Worm (Caenorhabditis elegans) whole organism, L4 larva: Measurements from ENCODE around the gene T06D8.10.

Experiments used
- F26F4.8 ChIP-seq: fragments of 200-800 bp; sonication (Bioruptor generic); conservative IDR thresholded peaks from 2 replicates; pipeline ENCODE4 v1.3.6; 2022; ENCODE audit warnings: missing genetic modification characterization, missing compliant biosample characterization
- F37D6.2 ChIP-seq: sonication (generic microtip); optimal IDR thresholded peaks from 2 replicates; lab custom pipeline; 2016; ENCODE audit warnings: mild to moderate bottlenecking, missing genetic modification characterization, missing compliant biosample characterization
- F49E8.2 ChIP-seq: sonication (generic microtip); optimal IDR thresholded peaks from 2 replicates; lab custom pipeline; 2016; ENCODE audit warnings: missing compliant biosample characterization, mild to moderate bottlenecking, missing genetic modification characterization, borderline replicate concordance
- T26A8.4 ChIP-seq: fragments of 200-800 bp; sonication (Bioruptor generic); IDR thresholded peaks from 2 replicates; pipeline ENCODE4 v1.3.6; 2022; ENCODE audit warnings: missing genetic modification characterization, missing compliant biosample characterization
- Y105C5A.15 ChIP-seq: fragments of 200-800 bp; sonication (Bioruptor generic); IDR thresholded peaks from 2 replicates; pipeline ENCODE4 v1.3.6; 2022; ENCODE audit warnings: missing genetic modification characterization, missing compliant biosample characterization
- ZK337.2 ChIP-seq: fragments of 200-800 bp; sonication (Bioruptor generic); IDR thresholded peaks from 2 replicates; pipeline ENCODE4 v1.3.6; 2022; ENCODE audit warnings: missing genetic modification reagents, missing genetic modification characterization, missing compliant biosample characterization
- aha-1 ChIP-seq: fragments of 150-350 bp; peaks from one replicate; lab custom pipeline; 2014; ENCODE audit warnings: missing biosample characterization, missing genetic modification characterization
- arid-1 ChIP-seq: fragments of 200-800 bp; sonication (Bioruptor generic); conservative IDR thresholded peaks from 2 replicates; pipeline ENCODE4 v1.3.6; 2022; ENCODE audit warnings: missing genetic modification reagents, missing genetic modification characterization, missing compliant biosample characterization
- attf-4 ChIP-seq: sonication (generic microtip); optimal IDR thresholded peaks from 3 replicates; lab custom pipeline; 2017; ENCODE audit warnings: missing biosample characterization, missing genetic modification characterization
- ceh-20 ChIP-seq: fragments of 200-800 bp; sonication (Bioruptor generic); IDR thresholded peaks from 2 replicates; pipeline ENCODE4 v1.3.6; 2022; ENCODE audit warnings: missing genetic modification reagents, missing genetic modification characterization, missing compliant biosample characterization
- ceh-28 ChIP-seq: fragments of 150-350 bp; optimal IDR thresholded peaks from 2 replicates; lab custom pipeline; 2014; ENCODE audit warnings: missing biosample characterization, missing genetic modification reagents, missing genetic modification characterization
- ceh-44 ChIP-seq: fragments of 200-800 bp; sonication (Bioruptor generic); IDR thresholded peaks from 2 replicates; pipeline ENCODE4 v1.3.6; 2022; ENCODE audit warnings: missing genetic modification reagents, missing genetic modification characterization, missing compliant biosample characterization
- ceh-62 ChIP-seq: sonication (generic microtip); optimal IDR thresholded peaks from 2 replicates; lab custom pipeline; 2017; ENCODE audit warnings: missing biosample characterization, missing genetic modification characterization
- ces-1 ChIP-seq: fragments of 150-350 bp; sonication (generic microtip); optimal IDR thresholded peaks from 4 replicates; lab custom pipeline; 2014; ENCODE audit warnings: missing biosample characterization, missing genetic modification reagents, missing genetic modification characterization
- cey-2 ChIP-seq: sonication (generic microtip); optimal IDR thresholded peaks from 3 replicates; lab custom pipeline; 2017; ENCODE audit warnings: missing genetic modification characterization, mild to moderate bottlenecking, missing compliant biosample characterization, antibody characterized with exemption, borderline replicate concordance; ENCODE audit not compliant: insufficient read depth
- ctbp-1 ChIP-seq: fragments of 200-800 bp; sonication (Bioruptor generic); IDR thresholded peaks from 2 replicates; pipeline ENCODE4 v1.3.6; 2022; ENCODE audit warnings: missing genetic modification reagents, missing genetic modification characterization, missing compliant biosample characterization
- daf-12 ChIP-seq: fragments of 150-350 bp; optimal IDR thresholded peaks from 2 replicates; lab custom pipeline; 2014; ENCODE audit warnings: missing biosample characterization, missing genetic modification reagents, missing genetic modification characterization
- daf-19 ChIP-seq: fragments of 200-800 bp; sonication (Bioruptor generic); conservative IDR thresholded peaks from 2 replicates; pipeline ENCODE4 v1.3.6; 2022; ENCODE audit warnings: missing genetic modification characterization, missing compliant biosample characterization
- dmd-8 ChIP-seq: fragments of 200-800 bp; sonication (Bioruptor generic); IDR thresholded peaks from 2 replicates; pipeline ENCODE4 v1.3.6; 2022; ENCODE audit warnings: missing genetic modification characterization, missing compliant biosample characterization
- dve-1 ChIP-seq: sonication (generic microtip); optimal IDR thresholded peaks from 2 replicates; lab custom pipeline; 2017; ENCODE audit warnings: antibody characterized with exemption, mild to moderate bottlenecking, missing genetic modification characterization, missing compliant biosample characterization; ENCODE audit not compliant: insufficient read depth
- egl-27 ChIP-seq: sonication (generic microtip); optimal IDR thresholded peaks from 3 replicates; lab custom pipeline; 2017; ENCODE audit warnings: missing biosample characterization, missing genetic modification reagents, missing genetic modification characterization
- gei-8 ChIP-seq: fragments of 200-800 bp; sonication (Bioruptor generic); optimal IDR thresholded peaks from 2 replicates; lab custom pipeline; 2018; ENCODE audit warnings: mild to moderate bottlenecking, missing genetic modification characterization, missing compliant biosample characterization
- hlh-30 ChIP-seq: sonication (generic microtip); optimal IDR thresholded peaks from 2 replicates; lab custom pipeline; 2017; ENCODE audit warnings: antibody characterized with exemption, mild to moderate bottlenecking, missing genetic modification characterization, missing compliant biosample characterization; ENCODE audit not compliant: insufficient read depth
- hmg-1.1 ChIP-seq: fragments of 200-800 bp; sonication (Bioruptor generic); IDR thresholded peaks from 2 replicates; pipeline ENCODE4 v1.3.6; 2022; ENCODE audit warnings: missing genetic modification reagents, missing genetic modification characterization, missing compliant biosample characterization
- lin-15B ChIP-seq: fragments of 150-350 bp; sonication (generic microtip); optimal IDR thresholded peaks from 3 replicates; lab custom pipeline; 2014; ENCODE audit warnings: missing biosample characterization, missing genetic modification characterization
- lin-29 ChIP-seq: fragments of 200-800 bp; sonication (Bioruptor generic); IDR thresholded peaks from 2 replicates; pipeline ENCODE4 v1.3.6; 2022; ENCODE audit warnings: missing genetic modification reagents, missing genetic modification characterization, missing compliant biosample characterization
- lir-3 ChIP-seq: sonication (generic microtip); optimal IDR thresholded peaks from 2 replicates; lab custom pipeline; 2016; ENCODE audit warnings: mild to moderate bottlenecking, missing genetic modification characterization, missing compliant biosample characterization
- lsy-2 ChIP-seq, 2 experiments: fragments of 150-350 bp in 1 of 2; sonication (generic microtip) in 1 of 2; optimal IDR thresholded peaks; 2 replicates each; lab custom pipeline; 2014 to 2017; ENCODE audit warnings: missing biosample characterization in 2 of 2, missing genetic modification characterization in 2 of 2
- mep-1 ChIP-seq: fragments of 150-350 bp; sonication (generic microtip); optimal IDR thresholded peaks from 3 replicates; lab custom pipeline; 2014; ENCODE audit warnings: missing biosample characterization, missing genetic modification characterization
- mes-2 ChIP-seq: sonication (generic microtip); optimal IDR thresholded peaks from 2 replicates; lab custom pipeline; 2016; ENCODE audit warnings: missing genotype, mild to moderate bottlenecking, missing genetic modification characterization, missing compliant biosample characterization; ENCODE audit not compliant: poor library complexity, severe bottlenecking
- mxl-2 ChIP-seq: fragments of 200-800 bp; sonication (Bioruptor generic); conservative IDR thresholded peaks from 2 replicates; pipeline ENCODE4 v1.3.6; 2022; ENCODE audit warnings: missing genetic modification reagents, missing genetic modification characterization, missing compliant biosample characterization
- mxl-3 ChIP-seq: fragments of 200-800 bp; sonication (Bioruptor generic); optimal IDR thresholded peaks from 2 replicates; lab custom pipeline; 2018; ENCODE audit warnings: mild to moderate bottlenecking, missing genetic modification characterization, missing compliant biosample characterization
- nhr-102 ChIP-seq: sonication (generic microtip); optimal IDR thresholded peaks from 2 replicates; lab custom pipeline; 2016; ENCODE audit warnings: mild to moderate bottlenecking, missing genetic modification characterization, moderate library complexity, missing compliant biosample characterization
- nhr-11 ChIP-seq: fragments of 150-350 bp; optimal IDR thresholded peaks from 2 replicates; lab custom pipeline; 2014; ENCODE audit warnings: missing biosample characterization, missing genetic modification characterization
- nhr-111 ChIP-seq: fragments of 200-800 bp; sonication (Bioruptor generic); optimal IDR thresholded peaks from 2 replicates; lab custom pipeline; 2018; ENCODE audit warnings: mild to moderate bottlenecking, missing genetic modification characterization, missing compliant biosample characterization
- nhr-28 ChIP-seq: fragments of 150-350 bp; optimal IDR thresholded peaks from 2 replicates; lab custom pipeline; 2014; ENCODE audit warnings: missing biosample characterization, missing genetic modification characterization
- nhr-48 ChIP-seq: sonication (generic microtip); optimal IDR thresholded peaks from 2 replicates; lab custom pipeline; 2016; ENCODE audit warnings: mild to moderate bottlenecking, missing genetic modification characterization, missing compliant biosample characterization
- nhr-6 ChIP-seq: fragments of 150-350 bp; optimal IDR thresholded peaks from 2 replicates; lab custom pipeline; 2014; ENCODE audit warnings: missing biosample characterization, missing genetic modification characterization
- nhr-77 ChIP-seq: fragments of 150-350 bp; optimal IDR thresholded peaks from 2 replicates; lab custom pipeline; 2014; ENCODE audit warnings: missing biosample characterization, missing genetic modification characterization
- php-3 ChIP-seq: fragments of 200-800 bp; sonication (Bioruptor generic); IDR thresholded peaks from 2 replicates; pipeline ENCODE4 v1.3.6; 2022; ENCODE audit warnings: missing genetic modification reagents, missing genetic modification characterization, missing compliant biosample characterization
- saeg-2 ChIP-seq: fragments of 200-800 bp; sonication (Bioruptor generic); IDR thresholded peaks from 2 replicates; pipeline ENCODE4 v1.3.6; 2022; ENCODE audit warnings: missing genetic modification reagents, missing genetic modification characterization, missing compliant biosample characterization
- snpc-1.2 ChIP-seq: fragments of 200-800 bp; sonication (Bioruptor generic); IDR thresholded peaks from 2 replicates; pipeline ENCODE4 v1.3.6; 2022; ENCODE audit warnings: missing genetic modification reagents, missing genetic modification characterization, missing compliant biosample characterization
- spr-1 ChIP-seq: sonication (generic microtip); optimal IDR thresholded peaks from 2 replicates; lab custom pipeline; 2016; ENCODE audit warnings: mild to moderate bottlenecking, missing genetic modification characterization, missing compliant biosample characterization
- spr-3 ChIP-seq: fragments of 200-800 bp; sonication (Bioruptor generic); optimal IDR thresholded peaks from 2 replicates; lab custom pipeline; 2018; ENCODE audit warnings: mild to moderate bottlenecking, missing genetic modification characterization, missing compliant biosample characterization
- tag-97 ChIP-seq: fragments of 200-800 bp; sonication (Bioruptor generic); IDR thresholded peaks from 2 replicates; pipeline ENCODE4 v1.3.6; 2022; ENCODE audit warnings: missing genetic modification characterization, missing compliant biosample characterization
- tra-1 ChIP-seq: fragments of 200-800 bp; sonication (Bioruptor generic); IDR thresholded peaks from 2 replicates; pipeline ENCODE4 v1.3.6; 2022; ENCODE audit warnings: missing genetic modification reagents, missing genetic modification characterization, missing compliant biosample characterization
- unc-130 ChIP-seq: sonication (generic microtip); optimal IDR thresholded peaks from 2 replicates; lab custom pipeline; 2016; ENCODE audit warnings: missing genetic modification reagents, missing genetic modification characterization, missing compliant biosample characterization
- unc-39 ChIP-seq: sonication (generic microtip); optimal IDR thresholded peaks from 2 replicates; lab custom pipeline; 2017; ENCODE audit warnings: missing biosample characterization, missing genetic modification characterization
- zip-2 ChIP-seq: fragments of 150-350 bp; optimal IDR thresholded peaks from 2 replicates; lab custom pipeline; 2014; ENCODE audit warnings: missing biosample characterization, missing genetic modification characterization
- ztf-11 ChIP-seq: fragments of 150-350 bp; optimal IDR thresholded peaks from 2 replicates; lab custom pipeline; 2014; ENCODE audit warnings: missing biosample characterization, missing genetic modification characterization
- ztf-7 ChIP-seq: fragments of 150-350 bp; optimal IDR thresholded peaks from 2 replicates; lab custom pipeline; 2014; ENCODE audit warnings: missing biosample characterization, missing genetic modification characterization

Gene T06D8.10

DNA sequence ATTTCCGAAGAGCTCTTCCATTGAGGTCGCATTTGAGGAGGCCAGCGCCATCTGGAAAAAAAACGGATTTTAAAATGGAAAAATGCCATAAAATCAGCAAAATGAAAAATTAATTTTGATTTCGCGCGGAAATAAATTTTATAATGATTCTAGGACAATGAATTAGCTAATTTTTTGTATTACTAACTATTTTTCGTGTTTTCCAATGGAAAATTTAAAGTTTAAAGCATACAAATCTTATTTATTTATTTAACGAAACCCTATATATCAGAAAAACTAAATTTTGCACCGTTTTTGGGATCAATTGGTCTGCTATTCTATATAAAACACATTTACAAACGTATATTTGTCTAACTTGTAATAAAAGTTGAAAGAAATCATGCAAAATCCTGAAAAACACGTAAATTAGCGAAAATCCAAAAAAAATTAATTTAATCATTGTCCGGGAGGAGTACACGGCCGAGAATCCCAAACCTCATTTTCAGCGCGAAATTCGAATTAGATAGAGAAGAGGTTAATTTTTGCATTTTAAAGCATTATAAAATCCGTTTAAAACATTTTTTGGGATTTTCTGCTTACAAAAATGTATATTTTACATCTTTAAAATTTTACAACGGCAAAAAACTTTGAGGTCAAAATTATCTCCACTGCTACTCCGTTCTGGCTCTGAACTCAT lies 42.9 kb upstream of the T06D8.10 start, which contains the start of gene C47G2.3:
TSS of gene C47G2.3 (minus strand) at position 51 of the 676 bp plus-strand sequence.
- TF ChIP-seq ceh-28 = no peak
- TF ChIP-seq tag-97 (GFP tag; lab: Robert Waterston, UW) = no peak
- TF ChIP-seq dve-1 = peak; percentile 60
- no peak for TF ChIP-seq dmd-8 (GFP tag; lab: Robert Waterston, UW)
- TF ChIP-seq F26F4.8 (GFP tag; lab: Robert Waterston, UW) = no peak
- no peak for TF ChIP-seq F37D6.2 (tag; lab: Kevin White, UChicago)
- no peak for TF ChIP-seq nhr-48 (tag; lab: Kevin White, UChicago)
- TF ChIP-seq cey-2 (tag; lab: Kevin White, UChicago) = no peak
- TF ChIP-seq nhr-77 (tag; lab: Kevin White, UChicago) = no peak
- no peak for TF ChIP-seq ces-1 (GFP tag; lab: Kevin White, UChicago)
- TF ChIP-seq ceh-44 (GFP tag; lab: Robert Waterston, UW) = no peak
- TF ChIP-seq spr-1 = no peak
- no peak for TF ChIP-seq tra-1
- peak; percentile 17 for TF ChIP-seq hlh-30
- no peak for TF ChIP-seq lin-15B
- TF ChIP-seq daf-19 (GFP tag; lab: Robert Waterston, UW) = no peak
- TF ChIP-seq unc-39 (tag; lab: Kevin White, UChicago) = no peak
- no peak for TF ChIP-seq hmg-1.1
- TF ChIP-seq Y105C5A.15 (GFP tag; lab: Robert Waterston, UW) = 0 out of 2 replicates have a peak, but pooled peaks have one; percentile 39
- peak in 1 of 2 experiments; percentile 73 for TF ChIP-seq lsy-2 (tag; optimal IDR thresholded peaks at IDR 0.05; lab: Kevin White, UChicago)
- TF ChIP-seq mep-1 (tag; lab: Kevin White, UChicago) = peak; percentile 55
- no peak for TF ChIP-seq saeg-2
- TF ChIP-seq unc-130 (GFP tag; lab: Kevin White, UChicago) = peak; percentile 75
- no peak for TF ChIP-seq lir-3 (tag; lab: Kevin White, UChicago)
- no peak for TF ChIP-seq ztf-7 (tag; lab: Kevin White, UChicago)
- TF ChIP-seq zip-2 (tag; lab: Kevin White, UChicago) = no peak
- TF ChIP-seq gei-8 (GFP tag; lab: Kevin White, UChicago) = no peak
- peak; percentile 2 for TF ChIP-seq nhr-102 (tag; lab: Kevin White, UChicago)
- TF ChIP-seq nhr-28 = no peak
- peak; percentile 58 for TF ChIP-seq nhr-6
- no peak for TF ChIP-seq php-3 (GFP tag; lab: Robert Waterston, UW)
- TF ChIP-seq ztf-11 (tag; lab: Kevin White, UChicago) = no peak
- TF ChIP-seq ctbp-1 (GFP tag; lab: Robert Waterston, UW) = no peak
- TF ChIP-seq snpc-1.2 (GFP tag; lab: Robert Waterston, UW) = no peak
- TF ChIP-seq daf-12 = no peak
- TF ChIP-seq ZK337.2 (GFP tag; lab: Robert Waterston, UW) = peak; percentile 79
- TF ChIP-seq attf-4 (tag; lab: Kevin White, UChicago) = no peak
- TF ChIP-seq aha-1 (tag; lab: Kevin White, UChicago) = peak; percentile 47
- no peak for TF ChIP-seq mxl-2 (GFP tag; lab: Robert Waterston, UW)
- no peak for TF ChIP-seq ceh-20 (GFP tag; lab: Robert Waterston, UW)
- TF ChIP-seq lin-29 (GFP tag; lab: Robert Waterston, UW) = no peak
- no peak for TF ChIP-seq T26A8.4
- TF ChIP-seq F49E8.2 (tag; lab: Kevin White, UChicago) = no peak
- TF ChIP-seq nhr-11 (tag; lab: Kevin White, UChicago) = no peak
- no peak for TF ChIP-seq ceh-62
- no peak for TF ChIP-seq egl-27 (tag; lab: Kevin White, UChicago)
- TF ChIP-seq mes-2 (tag; lab: Kevin White, UChicago) = peak; percentile 96
- TF ChIP-seq mxl-3 (GFP tag; lab: Kevin White, UChicago) = no peak
- no peak for TF ChIP-seq nhr-111
- no peak for TF ChIP-seq spr-3
- TF ChIP-seq arid-1 (GFP tag; lab: Robert Waterston, UW) = no peak
